Worm (Caenorhabditis elegans) whole organism, dauer: ENCODE data around the gene F21A3.2.

Experiments
- unc-62 ChIP-seq: sonication (generic microtip); optimal IDR thresholded peaks from 2 replicates; lab custom pipeline; 2017; ENCODE audit warnings: missing biosample characterization, missing genetic modification reagents, missing genetic modification characterization

The F21A3.2 gene

DNA sequence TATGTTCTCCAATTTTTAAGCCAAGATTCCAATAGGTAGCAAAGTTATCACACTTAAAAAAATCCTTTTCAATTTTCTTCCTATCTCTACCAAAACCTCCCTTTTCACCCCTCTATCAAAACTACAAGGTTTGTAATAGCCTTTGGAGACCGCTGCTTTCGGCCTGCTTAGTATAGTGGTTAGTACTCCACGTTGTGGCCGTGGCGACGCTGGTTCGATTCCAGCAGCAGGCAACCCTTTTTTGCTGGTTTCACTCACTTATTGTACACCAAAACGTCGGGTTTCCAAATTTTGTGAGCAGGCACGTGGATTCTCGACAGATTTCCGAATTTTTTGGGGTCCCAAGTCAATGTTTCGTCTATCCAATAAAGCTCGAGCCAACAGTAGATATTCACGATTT, 20.1 kb upstream of the F21A3.2 start:
- TF ChIP-seq unc-62 (GFP tag; lab: Kevin White, UChicago): no peak

DNA sequence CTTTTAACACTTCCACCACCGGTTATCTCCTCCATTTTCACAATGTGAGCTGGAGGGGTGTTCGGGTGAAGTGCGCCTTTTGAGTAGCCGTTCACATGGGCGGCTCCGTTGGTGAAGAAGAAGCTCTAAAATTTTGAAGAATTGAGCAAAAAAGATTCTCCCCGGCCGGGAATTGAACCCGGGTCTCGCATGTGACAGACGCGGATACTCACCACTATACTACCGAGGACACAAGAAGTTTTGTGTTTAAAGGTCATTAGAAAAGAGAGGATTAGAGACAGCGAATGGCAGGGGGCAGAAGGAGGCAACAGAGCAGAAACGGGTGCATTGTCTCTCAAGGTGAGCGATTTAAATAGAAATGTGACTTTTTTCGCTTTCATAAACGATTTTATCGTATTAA, 17.9 kb upstream of the F21A3.2 start:
- TF ChIP-seq unc-62 (GFP tag; lab: Kevin White, UChicago): no peak

DNA sequence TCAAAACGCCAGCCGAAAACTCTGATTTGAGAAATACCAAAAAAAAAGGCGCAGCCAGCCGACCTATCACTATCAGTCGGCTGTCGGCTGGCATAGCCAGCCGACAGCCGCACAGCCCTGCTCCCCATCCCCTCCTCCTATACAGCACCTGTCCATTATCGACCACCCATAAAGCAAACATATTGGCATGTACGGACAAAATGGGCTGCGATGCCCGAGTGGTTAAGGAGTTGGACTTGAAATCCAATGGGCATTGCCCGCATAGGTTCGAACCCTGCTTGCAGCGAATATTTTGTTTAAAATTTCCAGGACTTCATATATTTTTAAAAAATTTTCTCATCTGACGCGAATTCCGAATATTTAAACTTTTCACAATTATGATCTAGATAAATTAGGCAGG, 16.6 kb upstream of the F21A3.2 start:
- no peak for TF ChIP-seq unc-62 (GFP tag; lab: Kevin White, UChicago)

DNA sequence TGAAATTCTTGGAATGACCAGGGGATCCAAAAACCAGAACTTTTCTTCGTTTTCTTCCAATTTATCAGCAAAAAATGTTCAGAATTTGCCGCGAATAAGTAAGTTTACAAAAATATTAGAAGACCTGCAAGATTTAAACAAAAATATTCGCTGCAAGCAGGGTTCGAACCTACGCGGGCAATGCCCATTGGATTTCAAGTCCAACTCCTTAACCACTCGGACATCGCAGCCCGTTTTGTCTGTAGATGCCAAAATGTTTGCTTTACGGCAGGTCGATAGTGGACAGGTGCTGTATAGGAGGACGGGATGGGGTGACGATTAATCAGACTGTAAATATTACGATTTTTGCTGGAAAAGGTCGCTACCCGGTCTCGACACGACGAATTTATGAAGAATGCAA, 14.0 kb upstream of the F21A3.2 start:
- no peak for TF ChIP-seq unc-62 (GFP tag; lab: Kevin White, UChicago)

DNA sequence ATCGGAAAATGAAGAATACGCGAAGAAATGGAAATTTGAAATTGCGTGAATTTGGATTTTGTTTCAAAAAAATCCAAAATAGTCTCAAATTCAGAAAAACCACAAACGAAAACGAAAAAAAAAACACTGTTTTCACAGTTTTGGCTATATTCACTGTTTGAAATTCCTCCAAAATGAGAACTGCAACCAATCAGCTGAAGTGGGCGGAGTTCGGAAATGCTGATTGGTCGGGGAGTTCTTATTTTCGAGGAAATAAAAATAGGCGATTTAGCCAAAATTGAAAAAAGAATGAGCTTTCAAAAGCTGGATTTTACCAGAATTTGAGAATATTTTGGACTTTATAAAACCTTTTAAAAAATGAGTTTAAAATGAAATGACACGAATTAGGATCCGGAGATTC, 11.1 kb upstream of the F21A3.2 start, which contains the start of gene glb-14:
glb-14 (minus strand) TSS at position 97 of the 400 bp plus-strand sequence.
- no peak for TF ChIP-seq unc-62 (GFP tag; lab: Kevin White, UChicago)

DNA sequence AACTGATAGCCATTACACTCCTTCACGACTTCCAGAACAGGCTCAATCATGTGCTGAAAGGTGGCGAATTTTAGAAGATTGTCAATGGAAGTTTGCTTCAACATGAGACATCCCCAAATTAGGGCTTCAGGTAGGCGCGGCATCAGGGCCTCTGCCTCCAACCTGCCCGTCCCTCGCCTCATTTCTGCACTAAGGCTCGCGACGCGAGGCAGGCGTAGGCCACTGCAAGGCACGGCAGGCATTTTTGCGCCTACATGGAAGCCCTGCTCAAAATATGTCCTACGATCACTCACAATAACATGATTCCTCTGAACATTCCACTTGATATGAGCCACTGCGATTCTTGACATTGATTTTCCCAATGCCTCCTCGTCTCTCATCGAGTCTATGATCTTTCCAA, 9.5 kb upstream of the F21A3.2 start:
- no peak for TF ChIP-seq unc-62 (GFP tag; lab: Kevin White, UChicago)

DNA sequence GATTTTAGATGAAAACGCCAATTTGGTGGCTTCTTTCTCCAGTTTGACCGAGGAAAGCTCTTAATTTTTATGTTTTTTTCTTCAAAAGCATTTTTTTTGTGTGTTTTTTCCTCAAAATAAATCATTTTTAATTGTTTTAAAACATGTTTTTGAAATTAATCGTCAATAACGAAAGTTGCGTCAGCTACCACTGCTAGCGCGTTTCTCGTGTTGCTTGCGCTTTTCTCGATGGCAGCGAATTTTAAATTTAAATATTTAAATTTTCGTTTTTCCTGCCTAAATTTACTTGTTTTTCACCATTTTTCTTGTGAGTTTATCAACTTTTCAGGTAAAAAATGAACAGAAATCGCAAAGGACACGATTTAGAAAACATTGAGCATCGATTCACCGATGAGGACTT, 4.2 kb upstream of the F21A3.2 start, which contains the start of gene prde-1:
prde-1 (plus strand) TSS at position 322 of the 400 bp plus-strand sequence.
- TF ChIP-seq unc-62 (GFP tag; lab: Kevin White, UChicago): no peak

DNA sequence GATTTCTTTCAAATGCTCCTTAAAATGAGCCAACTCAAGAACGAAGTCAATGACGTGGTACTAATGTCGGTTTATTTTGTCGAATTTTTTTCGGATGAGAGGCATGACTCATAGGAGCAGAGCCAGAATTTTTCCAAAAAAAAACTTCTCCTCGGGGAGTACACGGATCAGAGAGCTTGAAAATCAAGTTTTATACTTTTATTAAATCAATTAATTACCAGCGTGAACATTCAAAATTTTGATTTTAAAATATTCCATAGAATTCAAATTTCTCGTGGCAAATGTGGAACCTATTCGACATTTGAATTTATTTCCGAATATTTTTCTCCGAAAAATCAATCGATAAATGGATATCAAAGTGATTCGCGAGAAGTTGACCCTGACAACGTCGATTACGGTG, 2.6 kb upstream of the F21A3.2 start, which contains the start of gene F21A3.4:
F21A3.4 (plus strand) TSS at position 301 of the 400 bp plus-strand sequence.
- TF ChIP-seq unc-62 (GFP tag; lab: Kevin White, UChicago): no peak

DNA sequence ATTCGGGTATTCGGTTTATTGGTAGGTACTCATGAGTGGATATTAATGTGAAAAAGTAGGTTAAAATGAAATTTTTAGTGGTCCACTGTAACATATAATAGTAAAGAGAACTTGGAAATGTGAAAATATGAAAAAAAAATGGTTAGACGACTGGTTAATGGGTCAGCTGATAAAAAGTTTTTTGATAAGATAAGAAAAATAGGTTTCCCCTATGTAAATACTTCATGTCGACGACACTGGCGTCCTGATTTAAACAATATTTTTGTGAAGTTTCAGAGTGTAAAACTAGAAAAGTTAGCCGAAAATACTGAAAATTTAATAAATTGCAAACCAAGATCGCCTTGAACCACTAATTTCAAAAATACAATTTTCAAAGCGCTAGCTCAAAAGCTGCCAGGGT, 668 bp downstream of the F21A3.2 start, which contains the start of gene F21A3.11:
F21A3.11 (minus strand) TSS at position 117 of the 400 bp plus-strand sequence.
- no peak for TF ChIP-seq unc-62 (GFP tag; lab: Kevin White, UChicago)

DNA sequence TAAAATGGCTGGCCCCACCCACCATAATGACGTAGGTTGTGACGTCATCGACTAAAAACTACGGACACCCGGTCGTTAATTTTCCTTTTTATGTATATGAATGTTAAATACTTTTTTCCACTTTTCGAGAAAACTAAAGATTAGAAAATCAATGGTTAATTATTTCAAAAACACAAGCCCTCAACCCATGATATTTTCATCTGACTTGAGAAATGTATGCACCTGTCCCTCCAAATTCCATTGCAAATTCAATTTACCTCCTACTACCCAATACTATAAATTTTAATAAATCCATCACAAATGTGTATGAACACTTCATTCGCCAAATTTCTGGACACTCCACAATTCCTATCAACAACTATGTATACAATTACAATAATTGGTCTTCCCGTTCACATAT, 4.7 kb downstream of the F21A3.2 start, which contains the start of gene srh-276:
srh-276 (plus strand) TSS at position 301 of the 400 bp plus-strand sequence.
- no peak for TF ChIP-seq unc-62 (GFP tag; lab: Kevin White, UChicago)

DNA sequence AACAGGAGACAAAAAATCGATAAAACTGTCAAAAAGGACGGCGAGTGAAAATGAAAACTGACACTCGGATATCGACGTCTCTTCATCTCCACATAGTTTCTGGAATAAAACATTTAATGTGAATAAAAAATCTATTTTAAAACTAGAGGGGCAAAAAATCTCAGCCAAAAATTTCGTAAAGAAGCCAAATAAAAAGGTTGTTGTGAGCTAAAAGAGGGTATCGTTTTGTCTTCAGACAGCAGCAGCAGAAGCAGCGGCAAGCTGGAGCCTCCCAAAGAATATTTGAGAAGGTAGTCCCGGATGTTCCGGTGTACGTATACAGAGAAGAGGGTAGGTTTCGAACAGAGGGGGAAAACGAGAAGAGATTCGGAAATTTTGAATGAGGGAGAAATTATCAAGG, 11.8 kb downstream of the F21A3.2 start, which contains the start of gene lgc-31:
lgc-31 (minus strand) TSS at position 101 of the 400 bp plus-strand sequence.
- no peak for TF ChIP-seq unc-62 (GFP tag; lab: Kevin White, UChicago)

DNA sequence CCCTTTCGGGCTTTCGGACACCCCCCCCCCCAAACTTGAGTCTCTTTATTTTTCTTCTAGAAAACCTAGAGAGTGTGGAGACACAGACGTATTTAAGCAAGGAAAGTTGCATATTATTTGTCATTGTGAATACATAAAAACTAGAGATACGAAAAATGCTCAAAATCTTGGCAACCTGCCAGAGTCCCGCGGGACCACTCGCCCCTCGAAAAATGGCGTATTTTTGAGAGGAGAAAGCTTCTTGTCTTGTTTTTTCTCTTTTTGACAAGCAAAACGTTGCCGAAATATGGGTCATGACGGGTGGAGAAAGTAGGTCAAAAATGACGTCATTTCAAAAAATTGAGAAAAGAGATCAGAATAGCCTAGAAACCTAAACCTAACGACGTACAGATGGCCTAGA, 13.4 kb downstream of the F21A3.2 start:
- no peak for TF ChIP-seq unc-62 (GFP tag; lab: Kevin White, UChicago)

DNA sequence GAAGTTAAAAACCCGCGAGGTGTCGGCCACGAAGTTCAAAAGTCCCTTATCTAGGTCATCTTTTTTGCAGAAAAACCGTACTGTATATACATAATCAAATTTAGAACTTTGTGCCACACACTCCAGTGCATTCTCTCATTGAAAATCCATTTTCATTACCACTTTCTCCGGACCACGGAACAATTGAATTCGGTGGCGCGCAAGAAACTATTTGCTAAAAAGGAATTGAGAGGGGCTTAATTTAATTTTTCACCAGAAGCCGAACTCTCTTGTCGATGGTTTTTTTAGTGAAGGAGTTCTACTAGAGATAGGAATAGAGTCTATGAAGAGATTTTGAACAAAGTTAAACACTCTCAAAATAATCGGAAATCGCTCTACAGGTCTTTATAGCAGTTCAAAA, 13.9 kb downstream of the F21A3.2 start:
- no peak for TF ChIP-seq unc-62 (GFP tag; lab: Kevin White, UChicago)

DNA sequence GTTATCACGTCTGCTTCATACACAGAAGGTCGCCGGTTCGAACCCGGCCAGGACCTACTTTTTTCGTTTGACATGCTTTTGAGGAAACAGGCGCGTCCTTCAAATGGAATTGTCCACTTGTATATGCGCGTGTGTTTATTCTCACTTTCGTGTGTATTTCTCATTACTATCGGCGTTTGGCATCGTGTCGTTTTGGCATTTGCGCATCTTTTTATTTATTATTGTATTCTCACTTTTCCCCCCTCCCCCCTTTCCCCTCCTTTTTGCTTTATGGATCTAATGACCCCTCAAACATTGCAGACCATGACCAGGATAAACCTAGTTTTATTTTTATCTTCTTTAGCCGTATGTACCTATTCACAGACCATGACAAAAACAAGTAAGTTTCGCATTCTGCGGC, 16.4 kb downstream of the F21A3.2 start, which contains the start of gene F21A3.3:
F21A3.3 (plus strand) TSS at position 301 of the 400 bp plus-strand sequence.
- TF ChIP-seq unc-62 (GFP tag; lab: Kevin White, UChicago): no peak

DNA sequence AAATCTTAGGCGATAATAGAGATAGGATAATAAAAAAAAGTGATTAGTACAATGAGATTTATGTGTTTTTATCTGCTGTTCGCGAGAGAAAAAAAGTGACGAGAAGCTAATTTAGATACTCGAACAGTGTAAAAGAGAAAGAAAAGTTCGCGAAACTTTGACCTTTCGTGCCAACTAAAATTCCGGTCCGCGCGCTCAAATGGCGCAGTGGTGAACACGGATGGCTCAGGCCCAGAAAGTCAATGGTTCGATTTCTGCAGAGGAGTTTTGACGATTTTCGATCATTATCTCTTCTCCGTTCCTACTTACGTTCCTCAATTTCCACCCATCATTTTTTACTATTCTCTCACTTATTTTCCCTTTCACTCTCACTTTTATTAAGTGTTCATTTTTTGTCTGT, 17.3 kb downstream of the F21A3.2 start:
- no peak for TF ChIP-seq unc-62 (GFP tag; lab: Kevin White, UChicago)

DNA sequence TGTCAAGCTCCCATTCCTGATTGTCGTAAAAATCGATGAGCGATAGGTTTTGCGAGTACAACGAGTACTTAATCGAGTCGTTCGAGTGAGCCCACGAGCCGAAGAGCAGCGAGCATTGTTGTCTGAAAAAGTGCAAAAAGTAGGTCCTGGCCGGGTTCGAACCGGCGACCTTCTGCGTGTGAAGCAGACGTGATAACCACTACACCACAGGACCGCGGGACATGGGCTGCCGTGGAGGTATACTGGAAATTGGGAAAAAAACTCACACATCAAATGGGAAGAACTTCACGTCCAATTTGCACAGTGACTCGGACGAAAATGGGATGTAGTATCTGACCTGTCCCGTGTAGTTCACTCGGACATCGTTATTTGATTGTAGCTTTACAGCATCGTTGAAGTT, 18.4 kb downstream of the F21A3.2 start:
- TF ChIP-seq unc-62 (GFP tag; lab: Kevin White, UChicago): no peak
